Worm (Caenorhabditis elegans): Measurements from ENCODE around the gene F13A2.3.

ce11 chrV:4374625-4375024, 21.5 kb downstream of the F13A2.3 start, which contains the start of gene neg-1:
- TF ChIP-seq T22C8.4 (GFP tag; IDR thresholded peaks at IDR 0.05) (no peak), flt-1 (GFP tag; IDR thresholded peaks at IDR 0.05) (no peak), ztf-23 (GFP tag; IDR thresholded peaks at IDR 0.05) (no peak), ref-1 (GFP tag; conservative IDR thresholded peaks at IDR 0.05) (no peak), ztf-29 (GFP tag; IDR thresholded peaks at IDR 0.05) (no peak), cog-1 (tag; optimal IDR thresholded peaks at IDR 0.05) (no peak), med-1 (GFP tag; optimal IDR thresholded peaks at IDR 0.05; ENCODE audit: insufficient read depth) (no peak), klf-2 (GFP tag; conservative IDR thresholded peaks at IDR 0.05) (no peak)

Data from whole organism, midembryonic.